Worm (Caenorhabditis elegans) whole organism, early embryonic: ENCODE results near the gene capa-1.

ENCODE experiments used
- B0310.2 ChIP-seq: sonication (generic microtip); optimal IDR thresholded peaks from 2 replicates; lab custom pipeline; 2016; ENCODE audit warnings: mild to moderate bottlenecking, missing genetic modification characterization, missing compliant biosample characterization
- F13C5.2 ChIP-seq: sonication (generic microtip); optimal IDR thresholded peaks from 2 replicates; lab custom pipeline; 2017; ENCODE audit warnings: mild to moderate bottlenecking, missing genetic modification characterization, inconsistent platforms, missing compliant biosample characterization
- aly-1 ChIP-seq: sonication (generic microtip); optimal IDR thresholded peaks from 2 replicates; lab custom pipeline; 2016; ENCODE audit warnings: missing genetic modification characterization, missing compliant biosample characterization
- ama-1 ChIP-seq: fragments of 150-350 bp; optimal IDR thresholded peaks from 2 replicates; lab custom pipeline; 2014
- ceh-13 ChIP-seq: fragments of 200-800 bp; sonication (Bioruptor generic); optimal IDR thresholded peaks from 2 replicates; lab custom pipeline; 2018; ENCODE audit warnings: mild to moderate bottlenecking, missing genetic modification characterization, missing compliant biosample characterization
- ceh-36 ChIP-seq: sonication (generic microtip); optimal IDR thresholded peaks from 2 replicates; lab custom pipeline; 2016; ENCODE audit warnings: missing genetic modification characterization, inconsistent platforms, missing compliant biosample characterization
- ets-7 ChIP-seq: sonication (generic microtip); optimal IDR thresholded peaks from 2 replicates; lab custom pipeline; 2016; ENCODE audit warnings: missing genotype, missing genetic modification characterization, missing compliant biosample characterization
- flt-1 ChIP-seq: fragments of 200-800 bp; sonication (Bioruptor generic); IDR thresholded peaks from 2 replicates; pipeline ENCODE4 v1.3.6; 2022; ENCODE audit warnings: missing genetic modification characterization, missing compliant biosample characterization
- hmbx-1 ChIP-seq: sonication (generic microtip); optimal IDR thresholded peaks from 2 replicates; lab custom pipeline; 2016; ENCODE audit warnings: mild to moderate bottlenecking, missing genetic modification characterization, missing compliant biosample characterization
- hmg-4 ChIP-seq: fragments of 200-800 bp; sonication (Bioruptor generic); optimal IDR thresholded peaks from 2 replicates; lab custom pipeline; 2018; ENCODE audit warnings: mild to moderate bottlenecking, missing genetic modification characterization, missing compliant biosample characterization
- pes-1 ChIP-seq: fragments of 200-800 bp; sonication (Bioruptor generic); IDR thresholded peaks from 2 replicates; pipeline ENCODE4 v1.3.6; 2022; ENCODE audit warnings: missing genetic modification reagents, missing genetic modification characterization, missing compliant biosample characterization
- scrt-1 ChIP-seq: fragments of 200-800 bp; sonication (Bioruptor generic); IDR thresholded peaks from 2 replicates; pipeline ENCODE4 v1.3.6; 2022; ENCODE audit warnings: missing genetic modification characterization, missing compliant biosample characterization
- sea-1 ChIP-seq: fragments of 200-800 bp; sonication (Bioruptor generic); conservative IDR thresholded peaks from 2 replicates; pipeline ENCODE4 v1.3.6; 2022; ENCODE audit warnings: missing genetic modification characterization, missing compliant biosample characterization

ce11 chrX:5901499-5901898 lies 17.7 kb upstream of the capa-1 start:
- TF ChIP-seq ama-1 (lab: Kevin White, UChicago) (no peak), B0310.2 (tag; lab: Kevin White, UChicago) (no peak), pes-1 (no peak), hmg-4 (GFP tag; lab: Kevin White, UChicago) (no peak), scrt-1 (GFP tag; lab: Robert Waterston, UW) (no peak), hmbx-1 (no peak), sea-1 (GFP tag; lab: Robert Waterston, UW) (no peak), ceh-13 (GFP tag; lab: Kevin White, UChicago) (no peak), F13C5.2 (tag; lab: Kevin White, UChicago) (no peak), aly-1 (tag; lab: Kevin White, UChicago) (no peak), flt-1 (GFP tag; lab: Robert Waterston, UW) (no peak), ets-7 (tag; lab: Kevin White, UChicago) (no peak), ceh-36 (no peak)
